Worm (Caenorhabditis elegans) whole organism, midembryonic: Measurements from ENCODE around the gene nhr-134.
A peak's percentile ranks its signal among the peaks of the same experiment; 100 is the strongest.

Experiments used
- T22C8.4 ChIP-seq: fragments of 200-800 bp; sonication (Bioruptor generic); IDR thresholded peaks from 2 replicates; pipeline ENCODE4 v1.3.6; 2022; ENCODE audit warnings: missing genetic modification characterization, missing compliant biosample characterization
- cog-1 ChIP-seq: sonication (generic microtip); optimal IDR thresholded peaks from 2 replicates; lab custom pipeline; 2016; ENCODE audit warnings: missing genetic modification characterization, missing compliant biosample characterization
- flt-1 ChIP-seq: fragments of 200-800 bp; sonication (Bioruptor generic); IDR thresholded peaks from 2 replicates; pipeline ENCODE4 v1.3.6; 2022; ENCODE audit warnings: missing genetic modification characterization, missing compliant biosample characterization
- klf-2 ChIP-seq: fragments of 200-800 bp; sonication (Bioruptor generic); conservative IDR thresholded peaks from 2 replicates; pipeline ENCODE4 v1.3.6; 2022; ENCODE audit warnings: missing genetic modification reagents, missing genetic modification characterization, missing compliant biosample characterization
- med-1 ChIP-seq: sonication (generic microtip); optimal IDR thresholded peaks from 2 replicates; lab custom pipeline; 2017; ENCODE audit warnings: missing genetic modification characterization, mild to moderate bottlenecking, missing compliant biosample characterization, antibody characterized with exemption, missing genetic modification reagents; ENCODE audit not compliant: insufficient read depth
- ref-1 ChIP-seq: fragments of 200-800 bp; sonication (Bioruptor generic); conservative IDR thresholded peaks from 2 replicates; pipeline ENCODE4 v1.3.6; 2022; ENCODE audit warnings: missing genetic modification reagents, missing genetic modification characterization, missing compliant biosample characterization
- tab-1 ChIP-seq: fragments of 200-800 bp; sonication (Bioruptor generic); IDR thresholded peaks from 2 replicates; pipeline ENCODE4 v1.3.6; 2022; ENCODE audit warnings: missing genetic modification characterization, missing compliant biosample characterization
- ztf-23 ChIP-seq: fragments of 200-800 bp; sonication (Bioruptor generic); IDR thresholded peaks from 2 replicates; pipeline ENCODE4 v1.3.6; 2022; ENCODE audit warnings: missing genetic modification reagents, missing genetic modification characterization, missing compliant biosample characterization
- ztf-29 ChIP-seq: fragments of 200-800 bp; sonication (Bioruptor generic); IDR thresholded peaks from 2 replicates; pipeline ENCODE4 v1.3.6; 2022; ENCODE audit warnings: missing genetic modification reagents, missing genetic modification characterization, missing compliant biosample characterization

Gene nhr-134

ce11 chrV:2230912-2231311 is at the start of gene nhr-134:
nhr-134 (plus strand) TSS chrV:2231223.
- TF ChIP-seq ztf-23 (no peak), ztf-29 (GFP tag; lab: Robert Waterston, UW) (no peak), med-1 (GFP tag; lab: Kevin White, UChicago) (no peak)

ce11 chrV:2181738-2182137 is 49.3 kb upstream of the nhr-134 start, which contains the start of gene srbc-16:
srbc-16 (plus strand) TSS chrV:2182038.
- no peak for TF ChIP-seq T22C8.4 (GFP tag; lab: Robert Waterston, UW)
- no peak for TF ChIP-seq ztf-23
- no peak for TF ChIP-seq ztf-29 (GFP tag; lab: Robert Waterston, UW)
- no peak for TF ChIP-seq med-1 (GFP tag; lab: Kevin White, UChicago)
- TF ChIP-seq tab-1, result no peak
- TF ChIP-seq cog-1, result no peak
- no peak for TF ChIP-seq ref-1
- no peak for TF ChIP-seq klf-2

ce11 chrV:2183162-2183561 is 47.9 kb upstream of the nhr-134 start, which contains the start of gene cyp-33C2:
cyp-33C2 (plus strand) TSS chrV:2183488.
- TF ChIP-seq ztf-29 (GFP tag; lab: Robert Waterston, UW) (no peak), ztf-23 (no peak), tab-1 (no peak), klf-2 (no peak), cog-1 (no peak), med-1 (GFP tag; lab: Kevin White, UChicago) (no peak), T22C8.4 (GFP tag; lab: Robert Waterston, UW) (no peak), ref-1 (no peak), flt-1 (no peak)

- TF ChIP-seq ztf-23 (peak; percentile 98), flt-1 (no peak)
These were observed 45.5 kb upstream of the nhr-134 start for ce11 chrV:2185486-2185885.

- TF ChIP-seq med-1 (GFP tag; lab: Kevin White, UChicago) (no peak), cog-1 (no peak), ztf-23 (no peak), flt-1 (no peak), tab-1 (no peak), ztf-29 (GFP tag; lab: Robert Waterston, UW) (no peak), ref-1 (no peak), klf-2 (no peak), T22C8.4 (GFP tag; lab: Robert Waterston, UW) (no peak)
These were observed 43.1 kb upstream of the nhr-134 start, which contains the start of gene Y5H2B.3 for ce11 chrV:2187864-2188345. Y5H2B.3 (plus strand) TSS chrV:2188295.

ce11 chrV:2190383-2190782 is 40.6 kb upstream of the nhr-134 start:
- TF ChIP-seq tab-1 (no peak), cog-1 (no peak), flt-1 (no peak), med-1 (GFP tag; lab: Kevin White, UChicago) (no peak), ztf-23 (no peak), ztf-29 (GFP tag; lab: Robert Waterston, UW) (no peak), ref-1 (no peak), T22C8.4 (GFP tag; lab: Robert Waterston, UW) (no peak), klf-2 (no peak)

- TF ChIP-seq cog-1, result no peak
- no peak for TF ChIP-seq flt-1
- no peak for TF ChIP-seq ref-1
- TF ChIP-seq T22C8.4 (GFP tag; lab: Robert Waterston, UW), result no peak
- TF ChIP-seq ztf-23, result no peak
- TF ChIP-seq ztf-29 (GFP tag; lab: Robert Waterston, UW), result no peak
- no peak for TF ChIP-seq med-1 (GFP tag; lab: Kevin White, UChicago)
These were observed 39.9 kb upstream of the nhr-134 start, which contains the start of gene srbc-42 for ce11 chrV:2191122-2191521. srbc-42 (minus strand) TSS chrV:2191222.

- TF ChIP-seq cog-1 (no peak), ref-1 (no peak), tab-1 (no peak), ztf-23 (no peak), ztf-29 (GFP tag; lab: Robert Waterston, UW) (no peak), flt-1 (no peak), med-1 (GFP tag; lab: Kevin White, UChicago) (no peak), klf-2 (no peak), T22C8.4 (GFP tag; lab: Robert Waterston, UW) (no peak)
These were observed 38.9 kb upstream of the nhr-134 start, which contains the start of gene nhr-13 for ce11 chrV:2192117-2192516. nhr-13 (plus strand) TSS chrV:2192485.

- TF ChIP-seq ztf-29 (GFP tag; lab: Robert Waterston, UW) (no peak), ztf-23 (no peak), ref-1 (no peak), T22C8.4 (GFP tag; lab: Robert Waterston, UW) (no peak), flt-1 (no peak), cog-1 (no peak), tab-1 (no peak), klf-2 (no peak), med-1 (GFP tag; lab: Kevin White, UChicago) (no peak)
These were observed 31.4 kb upstream of the nhr-134 start for ce11 chrV:2199594-2199993.

ce11 chrV:2200402-2200801 is 30.6 kb upstream of the nhr-134 start:
- TF ChIP-seq tab-1, result no peak
- no peak for TF ChIP-seq ztf-23
- TF ChIP-seq flt-1, result no peak
- TF ChIP-seq cog-1, result no peak
- TF ChIP-seq T22C8.4 (GFP tag; lab: Robert Waterston, UW), result no peak
- no peak for TF ChIP-seq ref-1
- TF ChIP-seq med-1 (GFP tag; lab: Kevin White, UChicago), result no peak
- TF ChIP-seq ztf-29 (GFP tag; lab: Robert Waterston, UW), result no peak
- TF ChIP-seq klf-2, result no peak

- no peak for TF ChIP-seq ref-1
- no peak for TF ChIP-seq flt-1
- TF ChIP-seq tab-1, result no peak
- no peak for TF ChIP-seq cog-1
- no peak for TF ChIP-seq ztf-23
- TF ChIP-seq ztf-29 (GFP tag; lab: Robert Waterston, UW), result no peak
- no peak for TF ChIP-seq T22C8.4 (GFP tag; lab: Robert Waterston, UW)
- no peak for TF ChIP-seq med-1 (GFP tag; lab: Kevin White, UChicago)
- no peak for TF ChIP-seq klf-2
These were observed 29.8 kb upstream of the nhr-134 start, which contains the start of gene cyp-32B1 for ce11 chrV:2201240-2201639. cyp-32B1 (minus strand) TSS chrV:2201415.
